Worm (Caenorhabditis elegans) whole organism, early embryonic: Measurements from ENCODE around the gene mmaa-1.

ENCODE experiments used
- B0310.2 ChIP-seq: sonication (generic microtip); optimal IDR thresholded peaks from 2 replicates; lab custom pipeline; 2016; ENCODE audit warnings: mild to moderate bottlenecking, missing genetic modification characterization, missing compliant biosample characterization
- F13C5.2 ChIP-seq: sonication (generic microtip); optimal IDR thresholded peaks from 2 replicates; lab custom pipeline; 2017; ENCODE audit warnings: mild to moderate bottlenecking, missing genetic modification characterization, inconsistent platforms, missing compliant biosample characterization
- aly-1 ChIP-seq: sonication (generic microtip); optimal IDR thresholded peaks from 2 replicates; lab custom pipeline; 2016; ENCODE audit warnings: missing genetic modification characterization, missing compliant biosample characterization
- ama-1 ChIP-seq: fragments of 150-350 bp; optimal IDR thresholded peaks from 2 replicates; lab custom pipeline; 2014
- ceh-13 ChIP-seq: fragments of 200-800 bp; sonication (Bioruptor generic); optimal IDR thresholded peaks from 2 replicates; lab custom pipeline; 2018; ENCODE audit warnings: mild to moderate bottlenecking, missing genetic modification characterization, missing compliant biosample characterization
- ceh-36 ChIP-seq: sonication (generic microtip); optimal IDR thresholded peaks from 2 replicates; lab custom pipeline; 2016; ENCODE audit warnings: missing genetic modification characterization, inconsistent platforms, missing compliant biosample characterization
- ets-7 ChIP-seq: sonication (generic microtip); optimal IDR thresholded peaks from 2 replicates; lab custom pipeline; 2016; ENCODE audit warnings: missing genotype, missing genetic modification characterization, missing compliant biosample characterization
- flt-1 ChIP-seq: fragments of 200-800 bp; sonication (Bioruptor generic); IDR thresholded peaks from 2 replicates; pipeline ENCODE4 v1.3.6; 2022; ENCODE audit warnings: missing genetic modification characterization, missing compliant biosample characterization
- hmbx-1 ChIP-seq: sonication (generic microtip); optimal IDR thresholded peaks from 2 replicates; lab custom pipeline; 2016; ENCODE audit warnings: mild to moderate bottlenecking, missing genetic modification characterization, missing compliant biosample characterization
- hmg-4 ChIP-seq: fragments of 200-800 bp; sonication (Bioruptor generic); optimal IDR thresholded peaks from 2 replicates; lab custom pipeline; 2018; ENCODE audit warnings: mild to moderate bottlenecking, missing genetic modification characterization, missing compliant biosample characterization
- hnd-1 ChIP-seq: sonication (generic microtip); optimal IDR thresholded peaks from 2 replicates; lab custom pipeline; 2016; ENCODE audit warnings: missing genetic modification characterization, missing compliant biosample characterization
- pes-1 ChIP-seq: fragments of 200-800 bp; sonication (Bioruptor generic); IDR thresholded peaks from 2 replicates; pipeline ENCODE4 v1.3.6; 2022; ENCODE audit warnings: missing genetic modification reagents, missing genetic modification characterization, missing compliant biosample characterization
- scrt-1 ChIP-seq: fragments of 200-800 bp; sonication (Bioruptor generic); IDR thresholded peaks from 2 replicates; pipeline ENCODE4 v1.3.6; 2022; ENCODE audit warnings: missing genetic modification characterization, missing compliant biosample characterization
- sea-1 ChIP-seq: fragments of 200-800 bp; sonication (Bioruptor generic); conservative IDR thresholded peaks from 2 replicates; pipeline ENCODE4 v1.3.6; 2022; ENCODE audit warnings: missing genetic modification characterization, missing compliant biosample characterization
- tbx-11 ChIP-seq: fragments of 200-800 bp; sonication (Bioruptor generic); IDR thresholded peaks from 2 replicates; pipeline ENCODE4 v1.3.6; 2022; ENCODE audit warnings: missing genetic modification characterization, missing compliant biosample characterization
- tbx-37 ChIP-seq: fragments of 200-800 bp; sonication (Bioruptor generic); conservative IDR thresholded peaks from 2 replicates; pipeline ENCODE4 v1.3.6; 2022; ENCODE audit warnings: missing genetic modification reagents, missing genetic modification characterization, missing compliant biosample characterization
- tra-4 ChIP-seq: sonication (generic microtip); optimal IDR thresholded peaks from 2 replicates; lab custom pipeline; 2017; ENCODE audit warnings: missing genetic modification characterization, missing compliant biosample characterization

The mmaa-1 gene

ce11 chrII:7100838-7101237, at the start of gene mmaa-1:
Gene mmaa-1 (minus strand): TSS chrII:7101165.
- no peak for TF ChIP-seq hmg-4 (GFP tag; lab: Kevin White, UChicago)
- TF ChIP-seq tbx-37 (GFP tag; lab: Robert Waterston, UW), result no peak
- no peak for TF ChIP-seq ets-7 (tag; lab: Kevin White, UChicago)

ce11 chrII:7148099-7148498, 47.1 kb upstream of the mmaa-1 start, which contains the start of gene T07F8.1:
Gene T07F8.1 (plus strand): TSS chrII:7148399.
- TF ChIP-seq hmbx-1 (tag; lab: Kevin White, UChicago), result no peak
- TF ChIP-seq hmg-4 (GFP tag; lab: Kevin White, UChicago), result no peak
- TF ChIP-seq tra-4 (tag; lab: Kevin White, UChicago), result no peak
- no peak for TF ChIP-seq ets-7 (tag; lab: Kevin White, UChicago)
- TF ChIP-seq tbx-11, result no peak
- TF ChIP-seq ama-1 (lab: Kevin White, UChicago), result no peak
- TF ChIP-seq tbx-37 (GFP tag; lab: Robert Waterston, UW), result no peak
- no peak for TF ChIP-seq sea-1 (GFP tag; lab: Robert Waterston, UW)
- TF ChIP-seq ceh-13 (GFP tag; lab: Kevin White, UChicago), result no peak
- no peak for TF ChIP-seq hnd-1 (tag; lab: Kevin White, UChicago)
- TF ChIP-seq aly-1, result no peak
- no peak for TF ChIP-seq pes-1 (GFP tag; lab: Robert Waterston, UW)
- TF ChIP-seq scrt-1 (GFP tag; lab: Robert Waterston, UW), result no peak
- TF ChIP-seq ceh-36 (tag; lab: Kevin White, UChicago), result no peak
- no peak for TF ChIP-seq B0310.2 (tag; lab: Kevin White, UChicago)
- no peak for TF ChIP-seq F13C5.2 (tag; lab: Kevin White, UChicago)
- TF ChIP-seq flt-1 (GFP tag; lab: Robert Waterston, UW), result no peak

ce11 chrII:7147550-7147949, 46.6 kb upstream of the mmaa-1 start:
- TF ChIP-seq hmg-4 (GFP tag; lab: Kevin White, UChicago) (no peak), tbx-37 (GFP tag; lab: Robert Waterston, UW) (no peak), B0310.2 (tag; lab: Kevin White, UChicago) (no peak), flt-1 (GFP tag; lab: Robert Waterston, UW) (no peak), ceh-36 (tag; lab: Kevin White, UChicago) (no peak), sea-1 (GFP tag; lab: Robert Waterston, UW) (no peak), ets-7 (tag; lab: Kevin White, UChicago) (no peak)

ce11 chrII:7146240-7146639, 45.3 kb upstream of the mmaa-1 start:
- TF ChIP-seq B0310.2 (tag; lab: Kevin White, UChicago), result no peak
- no peak for TF ChIP-seq hnd-1 (tag; lab: Kevin White, UChicago)
- TF ChIP-seq sea-1 (GFP tag; lab: Robert Waterston, UW), result no peak
- TF ChIP-seq ets-7 (tag; lab: Kevin White, UChicago), result no peak
- TF ChIP-seq flt-1 (GFP tag; lab: Robert Waterston, UW), result no peak
- no peak for TF ChIP-seq hmg-4 (GFP tag; lab: Kevin White, UChicago)
- no peak for TF ChIP-seq ama-1 (lab: Kevin White, UChicago)
- no peak for TF ChIP-seq hmbx-1 (tag; lab: Kevin White, UChicago)
- no peak for TF ChIP-seq scrt-1 (GFP tag; lab: Robert Waterston, UW)
- no peak for TF ChIP-seq tra-4 (tag; lab: Kevin White, UChicago)
- TF ChIP-seq ceh-36 (tag; lab: Kevin White, UChicago), result no peak
- no peak for TF ChIP-seq F13C5.2 (tag; lab: Kevin White, UChicago)
- no peak for TF ChIP-seq pes-1 (GFP tag; lab: Robert Waterston, UW)

- TF ChIP-seq pes-1 (GFP tag; lab: Robert Waterston, UW) (no peak), B0310.2 (tag; lab: Kevin White, UChicago) (no peak), ets-7 (tag; lab: Kevin White, UChicago) (no peak), ceh-13 (GFP tag; lab: Kevin White, UChicago) (no peak), sea-1 (GFP tag; lab: Robert Waterston, UW) (no peak), hmg-4 (GFP tag; lab: Kevin White, UChicago) (no peak), flt-1 (GFP tag; lab: Robert Waterston, UW) (no peak), tbx-11 (no peak), F13C5.2 (tag; lab: Kevin White, UChicago) (no peak), hmbx-1 (tag; lab: Kevin White, UChicago) (no peak), tbx-37 (GFP tag; lab: Robert Waterston, UW) (no peak), ama-1 (lab: Kevin White, UChicago) (no peak), scrt-1 (GFP tag; lab: Robert Waterston, UW) (no peak), tra-4 (tag; lab: Kevin White, UChicago) (no peak), ceh-36 (tag; lab: Kevin White, UChicago) (no peak), aly-1 (no peak)
Observed at ce11 chrII:7144307-7144706, 43.3 kb upstream of the mmaa-1 start, which contains the start of gene npr-31. Gene npr-31 (plus strand): TSS chrII:7144607.

ce11 chrII:7139064-7139463, 38.1 kb upstream of the mmaa-1 start:
- TF ChIP-seq aly-1 (no peak), B0310.2 (tag; lab: Kevin White, UChicago) (no peak), pes-1 (GFP tag; lab: Robert Waterston, UW) (no peak), hmbx-1 (tag; lab: Kevin White, UChicago) (no peak), tbx-11 (no peak), hnd-1 (tag; lab: Kevin White, UChicago) (no peak), scrt-1 (GFP tag; lab: Robert Waterston, UW) (no peak), F13C5.2 (tag; lab: Kevin White, UChicago) (no peak), sea-1 (GFP tag; lab: Robert Waterston, UW) (no peak), ama-1 (lab: Kevin White, UChicago) (no peak), ceh-13 (GFP tag; lab: Kevin White, UChicago) (no peak), ets-7 (tag; lab: Kevin White, UChicago) (no peak), tra-4 (tag; lab: Kevin White, UChicago) (no peak), flt-1 (GFP tag; lab: Robert Waterston, UW) (no peak), tbx-37 (GFP tag; lab: Robert Waterston, UW) (no peak)
